Worm (Caenorhabditis elegans) whole organism, early embryonic: ENCODE data around the gene rpl-43.

Experiments used
- B0310.2 ChIP-seq: sonication (generic microtip); optimal IDR thresholded peaks from 2 replicates; lab custom pipeline; 2016; ENCODE audit warnings: mild to moderate bottlenecking, missing genetic modification characterization, missing compliant biosample characterization
- F13C5.2 ChIP-seq: sonication (generic microtip); optimal IDR thresholded peaks from 2 replicates; lab custom pipeline; 2017; ENCODE audit warnings: mild to moderate bottlenecking, missing genetic modification characterization, inconsistent platforms, missing compliant biosample characterization
- aly-1 ChIP-seq: sonication (generic microtip); optimal IDR thresholded peaks from 2 replicates; lab custom pipeline; 2016; ENCODE audit warnings: missing genetic modification characterization, missing compliant biosample characterization
- ama-1 ChIP-seq: fragments of 150-350 bp; optimal IDR thresholded peaks from 2 replicates; lab custom pipeline; 2014
- ceh-13 ChIP-seq: fragments of 200-800 bp; sonication (Bioruptor generic); optimal IDR thresholded peaks from 2 replicates; lab custom pipeline; 2018; ENCODE audit warnings: mild to moderate bottlenecking, missing genetic modification characterization, missing compliant biosample characterization
- ceh-36 ChIP-seq: sonication (generic microtip); optimal IDR thresholded peaks from 2 replicates; lab custom pipeline; 2016; ENCODE audit warnings: missing genetic modification characterization, inconsistent platforms, missing compliant biosample characterization
- ets-7 ChIP-seq: sonication (generic microtip); optimal IDR thresholded peaks from 2 replicates; lab custom pipeline; 2016; ENCODE audit warnings: missing genotype, missing genetic modification characterization, missing compliant biosample characterization
- hmbx-1 ChIP-seq: sonication (generic microtip); optimal IDR thresholded peaks from 2 replicates; lab custom pipeline; 2016; ENCODE audit warnings: mild to moderate bottlenecking, missing genetic modification characterization, missing compliant biosample characterization
- hmg-4 ChIP-seq: fragments of 200-800 bp; sonication (Bioruptor generic); optimal IDR thresholded peaks from 2 replicates; lab custom pipeline; 2018; ENCODE audit warnings: mild to moderate bottlenecking, missing genetic modification characterization, missing compliant biosample characterization
- hnd-1 ChIP-seq: sonication (generic microtip); optimal IDR thresholded peaks from 2 replicates; lab custom pipeline; 2016; ENCODE audit warnings: missing genetic modification characterization, missing compliant biosample characterization
- pes-1 ChIP-seq: fragments of 200-800 bp; sonication (Bioruptor generic); IDR thresholded peaks from 2 replicates; pipeline ENCODE4 v1.3.6; 2022; ENCODE audit warnings: missing genetic modification reagents, missing genetic modification characterization, missing compliant biosample characterization
- scrt-1 ChIP-seq: fragments of 200-800 bp; sonication (Bioruptor generic); IDR thresholded peaks from 2 replicates; pipeline ENCODE4 v1.3.6; 2022; ENCODE audit warnings: missing genetic modification characterization, missing compliant biosample characterization
- sea-1 ChIP-seq: fragments of 200-800 bp; sonication (Bioruptor generic); conservative IDR thresholded peaks from 2 replicates; pipeline ENCODE4 v1.3.6; 2022; ENCODE audit warnings: missing genetic modification characterization, missing compliant biosample characterization
- tbx-11 ChIP-seq: fragments of 200-800 bp; sonication (Bioruptor generic); IDR thresholded peaks from 2 replicates; pipeline ENCODE4 v1.3.6; 2022; ENCODE audit warnings: missing genetic modification characterization, missing compliant biosample characterization
- tbx-37 ChIP-seq: fragments of 200-800 bp; sonication (Bioruptor generic); conservative IDR thresholded peaks from 2 replicates; pipeline ENCODE4 v1.3.6; 2022; ENCODE audit warnings: missing genetic modification reagents, missing genetic modification characterization, missing compliant biosample characterization
- tra-4 ChIP-seq: sonication (generic microtip); optimal IDR thresholded peaks from 2 replicates; lab custom pipeline; 2017; ENCODE audit warnings: missing genetic modification characterization, missing compliant biosample characterization

Gene rpl-43

DNA sequence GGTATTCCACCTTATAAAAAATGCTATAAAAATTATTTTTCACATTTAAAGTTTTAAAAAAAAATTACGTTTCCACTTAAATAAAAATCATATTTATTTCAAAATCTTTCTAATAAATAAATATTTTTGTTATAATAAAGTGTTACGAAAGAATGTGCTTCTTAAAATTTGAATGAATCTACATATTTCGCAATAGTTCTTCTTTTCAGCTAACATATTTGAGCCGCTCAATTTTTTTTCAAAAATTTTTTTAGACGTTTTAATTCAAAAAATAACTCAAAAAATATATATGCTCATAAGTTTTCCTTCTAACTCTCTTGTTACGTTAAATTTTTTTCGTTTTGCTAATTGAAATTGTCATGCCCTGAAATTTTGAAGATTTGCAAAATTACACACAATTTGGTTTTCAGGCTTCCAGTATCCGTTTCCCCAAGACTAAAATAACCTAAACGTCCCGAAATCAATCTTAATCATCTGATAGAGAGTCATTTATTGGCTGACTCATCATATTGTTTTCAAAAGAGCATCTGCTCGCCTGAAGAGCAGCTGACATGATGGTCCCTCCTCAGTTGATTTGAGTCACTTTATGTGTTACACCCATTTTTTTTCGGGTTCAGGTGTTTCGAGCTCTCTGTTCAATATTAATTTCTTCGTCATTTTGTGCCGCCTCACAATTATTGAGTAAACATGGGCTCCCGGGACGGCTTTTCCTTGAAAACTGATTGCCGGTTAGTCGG is 23.3 kb downstream of the rpl-43 start, which contains the start of gene efhd-1:
Gene efhd-1 (plus strand): TSS at position 582 of the 737 bp plus-strand sequence.
- TF ChIP-seq pes-1 (GFP tag; lab: Robert Waterston, UW) = no peak
- TF ChIP-seq aly-1 = no peak
- TF ChIP-seq tbx-11 (GFP tag; lab: Robert Waterston, UW) = no peak
- no peak for TF ChIP-seq hnd-1 (tag; lab: Kevin White, UChicago)
- no peak for TF ChIP-seq ceh-36 (tag; lab: Kevin White, UChicago)
- TF ChIP-seq ama-1 (lab: Kevin White, UChicago) = no peak
- no peak for TF ChIP-seq F13C5.2

DNA sequence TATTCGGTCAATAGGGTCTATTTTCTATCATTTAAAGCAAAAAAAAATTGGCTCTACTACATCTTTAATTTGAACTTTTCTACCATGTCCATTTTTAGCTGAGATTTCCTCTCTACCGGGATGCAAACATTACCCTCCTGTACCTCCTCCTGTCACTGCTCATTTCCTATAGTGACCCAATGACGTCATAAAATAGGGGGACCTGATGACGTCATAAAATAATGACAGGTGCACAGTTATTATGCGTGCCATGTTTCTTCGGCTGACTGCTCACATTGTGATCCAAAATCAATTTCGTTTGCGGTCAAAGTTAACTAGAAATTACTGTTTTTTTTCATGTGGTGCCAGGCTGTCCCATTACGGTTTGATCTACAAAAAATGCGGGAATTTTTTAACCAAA is 31.8 kb downstream of the rpl-43 start:
- TF ChIP-seq hmbx-1 (tag; lab: Kevin White, UChicago) (no peak), F13C5.2 (no peak), B0310.2 (tag; lab: Kevin White, UChicago) (peak; percentile 7)

DNA sequence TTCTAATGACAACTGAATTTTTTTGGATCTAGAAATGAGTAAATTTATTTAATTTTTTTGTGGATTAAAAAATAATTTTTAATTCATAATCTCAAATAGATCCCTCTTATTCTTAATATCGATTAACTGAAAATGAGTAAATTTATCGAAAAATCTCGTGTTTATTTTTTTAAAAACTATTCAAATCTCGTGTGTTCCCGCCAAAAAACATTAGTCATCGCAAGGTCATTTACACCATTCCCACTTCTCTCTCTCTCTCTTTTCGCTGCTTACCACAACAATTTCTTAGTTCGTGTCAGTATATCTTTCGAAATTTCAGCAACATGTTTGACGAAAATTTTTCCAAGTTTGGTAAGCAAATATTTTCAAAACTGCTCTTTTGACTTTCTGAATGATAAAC is 32.4 kb downstream of the rpl-43 start:
- TF ChIP-seq aly-1 (no peak), tbx-11 (GFP tag; lab: Robert Waterston, UW) (no peak), B0310.2 (tag; lab: Kevin White, UChicago) (no peak), ama-1 (lab: Kevin White, UChicago) (no peak), tra-4 (tag; lab: Kevin White, UChicago) (no peak), F13C5.2 (no peak), hmg-4 (GFP tag; lab: Kevin White, UChicago) (no peak), ets-7 (tag; lab: Kevin White, UChicago) (no peak), hmbx-1 (tag; lab: Kevin White, UChicago) (no peak), hnd-1 (tag; lab: Kevin White, UChicago) (no peak), pes-1 (GFP tag; lab: Robert Waterston, UW) (no peak), scrt-1 (GFP tag; lab: Robert Waterston, UW) (no peak), sea-1 (GFP tag; lab: Robert Waterston, UW) (no peak)

- TF ChIP-seq tra-4 (tag; lab: Kevin White, UChicago) = no peak
- TF ChIP-seq sea-1 (GFP tag; lab: Robert Waterston, UW) = no peak
- no peak for TF ChIP-seq ama-1 (lab: Kevin White, UChicago)
- TF ChIP-seq hmg-4 (GFP tag; lab: Kevin White, UChicago) = no peak
- TF ChIP-seq hnd-1 (tag; lab: Kevin White, UChicago) = no peak
Measured at ce11 chrII:14195931-14196330, 40.8 kb downstream of the rpl-43 start.

- TF ChIP-seq tbx-11 (GFP tag; lab: Robert Waterston, UW) (no peak), tbx-37 (GFP tag; lab: Robert Waterston, UW) (no peak), ets-7 (tag; lab: Kevin White, UChicago) (no peak), ceh-36 (tag; lab: Kevin White, UChicago) (no peak), hmg-4 (GFP tag; lab: Kevin White, UChicago) (no peak), hnd-1 (tag; lab: Kevin White, UChicago) (no peak), sea-1 (GFP tag; lab: Robert Waterston, UW) (no peak), tra-4 (tag; lab: Kevin White, UChicago) (no peak), aly-1 (no peak), ama-1 (lab: Kevin White, UChicago) (no peak), hmbx-1 (tag; lab: Kevin White, UChicago) (no peak), B0310.2 (tag; lab: Kevin White, UChicago) (no peak), ceh-13 (GFP tag; lab: Kevin White, UChicago) (no peak), scrt-1 (GFP tag; lab: Robert Waterston, UW) (no peak)
Measured at ce11 chrII:14197499-14198096, 42.5 kb downstream of the rpl-43 start, which contains the start of gene ace-4. TSS of gene ace-4 (plus strand) at chrII:14198046.
